Fruit fly (Drosophila melanogaster) S2 (cell line): Measurements from ENCODE around the gene RpL26.

Experiments used
- CG8478 ChIP-seq: fragments of >200 bp; optimal IDR thresholded peaks from 2 replicates; lab custom pipeline; 2018
- CTCF ChIP-seq, 2 experiments: fragments of >200 bp; optimal IDR thresholded peaks; 2 replicates each; lab custom pipeline; 2018

- no peak for TF ChIP-seq CG8478
- no peak for TF ChIP-seq CTCF (optimal IDR thresholded peaks at IDR 0.05; lab: Kevin White, UChicago)
These were observed 3.6 kb upstream of the RpL26 start for dm6 chr3L:18895079-18895478.
